Worm (Caenorhabditis elegans): ENCODE measurements around the gene M04B2.4.

Gene M04B2.4

ce11 chrIV:11566146-11566545 is 45.3 kb upstream of the M04B2.4 start, which contains the start of gene sec-24.1 (continued):
- TF ChIP-seq hlh-11 (tag; optimal IDR thresholded peaks at IDR 0.05) (peak; percentile 96), egl-43 (GFP tag; IDR thresholded peaks at IDR 0.05) (no peak)

DNA sequence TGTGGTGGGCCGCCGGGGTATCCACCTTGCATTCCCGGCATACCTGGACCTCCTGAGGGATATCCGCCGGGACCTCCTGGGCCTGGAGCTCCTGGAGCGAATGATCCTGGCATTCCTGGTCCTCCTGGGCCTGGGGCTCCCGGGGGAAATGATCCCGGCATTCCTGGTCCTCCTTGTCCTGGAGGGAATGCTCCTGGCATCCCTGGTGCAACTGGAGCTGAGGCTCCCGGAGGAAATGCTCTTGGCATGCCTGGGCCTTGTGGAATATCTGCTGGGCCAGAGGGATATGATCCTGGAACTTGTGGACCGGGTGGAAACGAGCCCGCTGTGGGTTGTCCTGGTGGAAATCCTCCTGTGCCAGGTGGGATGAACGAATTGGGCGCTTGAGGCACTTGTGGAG is 44.2 kb upstream of the M04B2.4 start:
- TF ChIP-seq aha-1 (tag) (peak; percentile 0), Y48G9A.11 (GFP tag; IDR thresholded peaks at IDR 0.05) (0 out of 2 replicates have a peak, but pooled peaks have one; percentile 14), set-16 (GFP tag; IDR thresholded peaks at IDR 0.05) (peak; percentile 96), daf-12 (tag; optimal IDR thresholded peaks at IDR 0.05) (no peak)

- TF ChIP-seq madf-5 (GFP tag; IDR thresholded peaks at IDR 0.05): no peak
- peak; percentile 94 for TF ChIP-seq aha-1 (tag)
- no peak for TF ChIP-seq egl-43 (GFP tag; IDR thresholded peaks at IDR 0.05)
These were observed 42.3 kb upstream of the M04B2.4 start for ce11 chrIV:11563090-11563489.

- no peak for TF ChIP-seq daf-12 (tag; optimal IDR thresholded peaks at IDR 0.05)
- peak; percentile 21 for TF ChIP-seq dpl-1 (GFP tag; optimal IDR thresholded peaks at IDR 0.05)
- no peak for TF ChIP-seq lin-15B (tag; optimal IDR thresholded peaks at IDR 0.05)
- TF ChIP-seq ama-1 (optimal IDR thresholded peaks at IDR 0.05): peak; percentile 6
- TF ChIP-seq lin-29 (GFP tag; IDR thresholded peaks at IDR 0.05): no peak
- TF ChIP-seq T20F7.1 (GFP tag; optimal IDR thresholded peaks at IDR 0.05): peak; percentile 1
- TF ChIP-seq spr-3 (GFP tag; optimal IDR thresholded peaks at IDR 0.05): no peak
- peak; percentile 13 for TF ChIP-seq aha-1 (tag)
- peak; percentile 28 for TF ChIP-seq F49E8.2 (tag; optimal IDR thresholded peaks at IDR 0.05; ENCODE audit: borderline replicate concordance)
- no peak for TF ChIP-seq mxl-3 (GFP tag; optimal IDR thresholded peaks at IDR 0.05)
- TF ChIP-seq lim-7 (GFP tag; IDR thresholded peaks at IDR 0.05): no peak
- no peak for TF ChIP-seq snpc-4 (tag; optimal IDR thresholded peaks at IDR 0.05)
- no peak for TF ChIP-seq rbr-2 (tag; optimal IDR thresholded peaks at IDR 0.05)
- TF ChIP-seq ZK337.2 (GFP tag; IDR thresholded peaks at IDR 0.05): no peak
- no peak for TF ChIP-seq zfp-3 (GFP tag; conservative IDR thresholded peaks at IDR 0.05)
- TF ChIP-seq ztf-11 (tag; optimal IDR thresholded peaks at IDR 0.05): no peak
- no peak for TF ChIP-seq zip-11 (GFP tag; IDR thresholded peaks at IDR 0.05)
- no peak for TF ChIP-seq ceh-44 (GFP tag; IDR thresholded peaks at IDR 0.05)
- no peak for TF ChIP-seq egl-27 (tag; optimal IDR thresholded peaks at IDR 0.05)
- no peak for TF ChIP-seq F44E2.7 (GFP tag; IDR thresholded peaks at IDR 0.05)
These were observed 40.8 kb upstream of the M04B2.4 start, which contains the start of gene F12F6.7 for ce11 chrIV:11561677-11562076. TSS of gene F12F6.7 (minus strand) at chrIV:11561833.

DNA sequence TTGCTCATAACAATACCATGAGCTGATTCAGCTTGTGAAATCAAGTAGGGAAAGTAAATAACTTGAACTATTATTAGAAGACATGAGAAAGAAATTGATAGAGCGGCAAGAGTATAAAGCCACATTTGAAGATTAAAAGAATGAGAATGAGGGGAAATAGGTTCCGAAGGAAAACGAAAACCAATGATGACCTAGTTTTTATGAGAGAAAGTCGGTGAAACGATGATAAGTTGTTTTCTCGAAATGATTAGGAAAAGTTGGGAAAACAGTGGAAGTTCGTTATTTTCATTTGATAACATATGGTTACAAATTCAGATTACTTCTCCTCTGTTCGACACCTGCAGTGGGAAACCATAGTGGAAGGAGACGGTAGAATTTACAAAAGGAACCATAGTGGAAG is 31.0 kb upstream of the M04B2.4 start, which contains the start of gene col-128:
TSS of gene col-128 (minus strand) at position 148 of the 400 bp plus-strand sequence.
- TF ChIP-seq zip-11 (GFP tag; IDR thresholded peaks at IDR 0.05): no peak
- TF ChIP-seq dmd-8 (GFP tag; IDR thresholded peaks at IDR 0.05): no peak
- no peak for TF ChIP-seq nhr-10 (tag; optimal IDR thresholded peaks at IDR 0.05)
- TF ChIP-seq skn-1 (tag; optimal IDR thresholded peaks at IDR 0.05): no peak
- TF ChIP-seq aly-2 (tag; optimal IDR thresholded peaks at IDR 0.05): no peak
- no peak for TF ChIP-seq snpc-4 (tag; optimal IDR thresholded peaks at IDR 0.05)
- no peak for TF ChIP-seq Y5F2A.4 (GFP tag; optimal IDR thresholded peaks at IDR 0.05)
- TF ChIP-seq F37D6.2 (tag; optimal IDR thresholded peaks at IDR 0.05): no peak
- no peak for TF ChIP-seq ztf-7 (tag; optimal IDR thresholded peaks at IDR 0.05)
- TF ChIP-seq madf-9 (GFP tag; conservative IDR thresholded peaks at IDR 0.05): no peak

- TF ChIP-seq nhr-77 (tag; optimal IDR thresholded peaks at IDR 0.05) (peak; percentile 88), set-16 (GFP tag; IDR thresholded peaks at IDR 0.05) (no peak), unc-62 (GFP tag; optimal IDR thresholded peaks at IDR 0.05 in 1 of 2) (peak in 1 of 2 experiments; percentile 96), unc-62 (tag; optimal IDR thresholded peaks at IDR 0.05) (no peak), nhr-28 (tag; optimal IDR thresholded peaks at IDR 0.05) (no peak), lin-29 (GFP tag; IDR thresholded peaks at IDR 0.05) (no peak), pqm-1 (tag; optimal IDR thresholded peaks at IDR 0.05) (peak; percentile 29), F37D6.2 (tag; optimal IDR thresholded peaks at IDR 0.05) (peak; percentile 24), cey-2 (tag; optimal IDR thresholded peaks at IDR 0.05; ENCODE audit: borderline replicate concordance, insufficient read depth) (no peak), madf-5 (GFP tag; IDR thresholded peaks at IDR 0.05) (peak; percentile 85 to 91; a peak in 2 of 4 replicates), aha-1 (tag) (peak; percentile 83), rbr-2 (tag; optimal IDR thresholded peaks at IDR 0.05) (peak; percentile 64), hlh-30 (tag; optimal IDR thresholded peaks at IDR 0.05; ENCODE audit: insufficient read depth) (peak; percentile 93), F10B5.3 (tag; optimal IDR thresholded peaks at IDR 0.05) (peak; percentile 39), pha-4 (GFP tag; IDR thresholded peaks at IDR 0.05) (no peak), pha-4 (tag; optimal IDR thresholded peaks at IDR 0.05) (no peak), T26A8.4 (GFP tag; IDR thresholded peaks at IDR 0.05) (no peak; the same call in 1 of the 2 replicates)
These were observed 28.9 kb upstream of the M04B2.4 start for ce11 chrIV:11549694-11550093.

All from whole organism, L4 larva.